Worm (Caenorhabditis elegans) whole organism, mixed stage, embryonic: Measurements from ENCODE around the gene dcap-2.

Experiments used
- ceh-43 ChIP-seq: fragments of 200-800 bp; sonication (Bioruptor generic); optimal IDR thresholded peaks from 2 replicates; lab custom pipeline; 2018; ENCODE audit warnings: mild to moderate bottlenecking, missing genetic modification characterization, moderate library complexity, missing compliant biosample characterization
- elt-3 ChIP-seq: fragments of 150-350 bp; optimal IDR thresholded peaks from 2 replicates; lab custom pipeline; 2014; ENCODE audit warnings: missing biosample characterization, missing genetic modification characterization
- lin-13 ChIP-seq: fragments of 150-350 bp; optimal IDR thresholded peaks from 2 replicates; lab custom pipeline; 2014; ENCODE audit warnings: missing biosample characterization, missing genetic modification characterization
- lsy-2 ChIP-seq: fragments of 150-350 bp; optimal IDR thresholded peaks from 2 replicates; lab custom pipeline; 2014; ENCODE audit warnings: missing biosample characterization, missing genetic modification characterization
- mep-1 ChIP-seq: fragments of 150-350 bp; optimal IDR thresholded peaks from 2 replicates; lab custom pipeline; 2017; ENCODE audit warnings: missing biosample characterization, missing genetic modification reagents, missing genetic modification characterization, inconsistent platforms
- mls-2 ChIP-seq: sonication (generic microtip); optimal IDR thresholded peaks from 2 replicates; lab custom pipeline; 2016; ENCODE audit warnings: mild to moderate bottlenecking, missing genetic modification characterization, moderate library complexity, missing compliant biosample characterization
- pha-4 ChIP-seq: fragments of 150-350 bp; optimal IDR thresholded peaks from 2 replicates; lab custom pipeline; 2018; ENCODE audit warnings: missing biosample characterization, missing genetic modification reagents, missing genetic modification characterization
- unc-39 ChIP-seq: fragments of 150-350 bp; optimal IDR thresholded peaks from 2 replicates; lab custom pipeline; 2014; ENCODE audit warnings: missing biosample characterization, missing genetic modification characterization

DNA sequence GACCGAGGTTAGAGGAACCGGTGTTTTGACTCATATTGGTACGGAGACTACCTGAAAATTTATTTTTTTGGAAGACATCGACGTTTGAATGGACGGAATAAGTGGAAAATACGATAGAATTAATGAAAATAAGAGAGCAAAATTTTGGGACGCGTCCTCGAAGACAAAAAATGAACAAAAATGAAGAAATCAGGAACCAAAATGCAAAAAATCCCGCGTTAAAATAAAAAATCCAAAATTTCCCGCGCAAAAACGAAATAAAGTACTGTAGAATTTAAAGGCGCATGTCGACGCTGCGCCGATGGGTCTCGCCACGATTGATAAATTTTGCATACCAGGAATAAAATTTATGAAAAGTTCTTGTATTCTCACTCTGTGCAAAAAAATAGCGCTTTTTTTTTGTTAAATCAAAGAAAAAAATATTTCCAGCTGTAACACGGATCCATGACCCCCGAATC, 9.5 kb downstream of the dcap-2 start, which contains the start of gene puf-3:
- TF ChIP-seq unc-39 (tag; lab: Kevin White, UChicago) (no peak), lin-13 (tag; lab: Kevin White, UChicago) (no peak), pha-4 (no peak), lsy-2 (tag; lab: Kevin White, UChicago) (no peak), mep-1 (tag; lab: Kevin White, UChicago) (no peak), ceh-43 (GFP tag; lab: Kevin White, UChicago) (no peak), elt-3 (no peak), mls-2 (tag; lab: Kevin White, UChicago) (no peak)
